Worm (Caenorhabditis elegans): ENCODE results near the gene nrsn-1.

DNA sequence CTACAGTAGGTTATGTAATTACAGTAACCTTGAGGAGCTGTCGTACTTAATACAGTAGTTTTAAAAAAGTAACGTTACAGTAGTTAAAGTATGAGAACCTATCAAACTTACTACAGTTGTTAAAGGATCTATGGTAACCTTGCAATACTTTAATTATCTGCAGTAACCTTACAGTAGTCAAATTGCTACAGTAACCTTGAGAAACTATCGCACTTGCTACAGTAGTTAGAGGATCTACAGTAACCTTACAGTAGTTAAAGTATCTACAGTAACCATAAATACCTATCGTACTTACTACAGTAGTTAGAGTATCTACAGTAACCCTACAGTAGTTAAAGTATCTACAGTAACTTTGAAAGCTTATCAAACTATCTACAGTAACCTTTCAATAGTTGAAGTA lies 4.2 kb downstream of the nrsn-1 start:
- TF ChIP-seq cebp-1 (GFP tag; IDR thresholded peaks at IDR 0.05) (no peak), cebp-1 (tag; optimal IDR thresholded peaks at IDR 0.05) (no peak), zim-3 (tag; optimal IDR thresholded peaks at IDR 0.05) (no peak)
